Fruit fly (Drosophila melanogaster) whole organism, adult: ENCODE data around the gene LysE.

Source experiments
- CG11617 ChIP-seq: fragments of 200-800 bp; sonication (Bioruptor generic); optimal IDR thresholded peaks from 2 replicates; lab custom pipeline; 2017; ENCODE audit warnings: mild to moderate bottlenecking, missing biosample characterization, missing genetic modification reagents, missing genetic modification characterization
- CG12768 ChIP-seq: fragments of 200-800 bp; sonication (Bioruptor generic); optimal IDR thresholded peaks from 2 replicates; lab custom pipeline; 2017; ENCODE audit warnings: missing biosample characterization, missing genetic modification characterization, mild to moderate bottlenecking, moderate library complexity, missing genetic modification reagents
- CG14711 ChIP-seq: fragments of 200-800 bp; sonication (Bioruptor generic); optimal IDR thresholded peaks from 2 replicates; lab custom pipeline; 2018; ENCODE audit warnings: missing biosample characterization, mild to moderate bottlenecking, missing genetic modification characterization, moderate library complexity
- CG1620 ChIP-seq: fragments of 200-800 bp; sonication (Bioruptor generic); optimal IDR thresholded peaks from 2 replicates; lab custom pipeline; 2016; ENCODE audit warnings: missing biosample characterization, missing genetic modification characterization
- CG33017 ChIP-seq: fragments of 200-800 bp; sonication (Bioruptor generic); optimal IDR thresholded peaks from 2 replicates; lab custom pipeline; 2018; ENCODE audit warnings: missing biosample characterization, mild to moderate bottlenecking, missing genetic modification characterization, moderate library complexity
- CG5204 ChIP-seq: fragments of 200-800 bp; sonication (Bioruptor generic); optimal IDR thresholded peaks from 2 replicates; lab custom pipeline; 2016; ENCODE audit warnings: missing biosample characterization, missing genetic modification characterization
- CG7045 ChIP-seq: fragments of 200-800 bp; sonication (Bioruptor generic); optimal IDR thresholded peaks from 2 replicates; lab custom pipeline; 2017; ENCODE audit warnings: missing biosample characterization, mild to moderate bottlenecking, missing genetic modification characterization
- CG7101 ChIP-seq: fragments of 200-800 bp; sonication (Bioruptor generic); optimal IDR thresholded peaks from 2 replicates; lab custom pipeline; 2018; ENCODE audit warnings: missing biosample characterization, mild to moderate bottlenecking, missing genetic modification characterization, moderate library complexity
- Clk ChIP-seq: fragments of 200-800 bp; sonication (Bioruptor generic); optimal IDR thresholded peaks from 2 replicates; lab custom pipeline; 2017; ENCODE audit warnings: missing biosample characterization, missing genetic modification characterization
- Crg-1 ChIP-seq: fragments of 200-800 bp; sonication (Bioruptor generic); optimal IDR thresholded peaks from 2 replicates; lab custom pipeline; 2016; ENCODE audit warnings: missing biosample characterization, missing genetic modification characterization
- Hr96 ChIP-seq: fragments of 200-800 bp; sonication (Bioruptor generic); optimal IDR thresholded peaks from 2 replicates; lab custom pipeline; 2016; ENCODE audit warnings: missing biosample characterization, missing genetic modification characterization
- Mnt ChIP-seq: fragments of 200-800 bp; sonication (Bioruptor generic); optimal IDR thresholded peaks from 2 replicates; lab custom pipeline; 2016; ENCODE audit warnings: missing biosample characterization, mild to moderate bottlenecking, missing genetic modification characterization
- bab1 ChIP-seq: fragments of 200-800 bp; sonication (Bioruptor generic); optimal IDR thresholded peaks from 3 replicates; lab custom pipeline; 2019; ENCODE audit warnings: missing biosample characterization, mild to moderate bottlenecking, missing genetic modification characterization, moderate library complexity
- cic ChIP-seq: fragments of 200-800 bp; sonication (Bioruptor generic); optimal IDR thresholded peaks from 2 replicates; lab custom pipeline; 2017; ENCODE audit warnings: missing biosample characterization, mild to moderate bottlenecking, missing genetic modification characterization, moderate library complexity
- cnc ChIP-seq, 2 experiments: fragments of >200 bp; optimal IDR thresholded peaks; 2 replicates each; lab custom pipeline; 2017
- kay ChIP-seq: fragments of 200-800 bp; sonication (Bioruptor generic); peaks from one replicate; lab custom pipeline; 2016; ENCODE audit warnings: missing biosample characterization, missing genetic modification characterization, borderline replicate concordance
- ovo ChIP-seq: fragments of 200-800 bp; sonication (Bioruptor generic); optimal IDR thresholded peaks from 2 replicates; lab custom pipeline; 2016; ENCODE audit warnings: missing biosample characterization, missing genetic modification characterization
- pad ChIP-seq: fragments of 200-800 bp; sonication (Bioruptor generic); optimal IDR thresholded peaks from 3 replicates; lab custom pipeline; 2017; ENCODE audit warnings: missing biosample characterization, missing genetic modification characterization, mild to moderate bottlenecking, moderate library complexity, missing genetic modification reagents
- tj ChIP-seq: fragments of 200-800 bp; sonication (Bioruptor generic); optimal IDR thresholded peaks from 3 replicates; lab custom pipeline; 2017; ENCODE audit warnings: missing biosample characterization, mild to moderate bottlenecking, missing genetic modification characterization, moderate library complexity
- toe ChIP-seq: fragments of 200-800 bp; sonication (Bioruptor generic); optimal IDR thresholded peaks from 2 replicates; lab custom pipeline; 2016; ENCODE audit warnings: missing biosample characterization, missing genetic modification characterization

Gene LysE

DNA sequence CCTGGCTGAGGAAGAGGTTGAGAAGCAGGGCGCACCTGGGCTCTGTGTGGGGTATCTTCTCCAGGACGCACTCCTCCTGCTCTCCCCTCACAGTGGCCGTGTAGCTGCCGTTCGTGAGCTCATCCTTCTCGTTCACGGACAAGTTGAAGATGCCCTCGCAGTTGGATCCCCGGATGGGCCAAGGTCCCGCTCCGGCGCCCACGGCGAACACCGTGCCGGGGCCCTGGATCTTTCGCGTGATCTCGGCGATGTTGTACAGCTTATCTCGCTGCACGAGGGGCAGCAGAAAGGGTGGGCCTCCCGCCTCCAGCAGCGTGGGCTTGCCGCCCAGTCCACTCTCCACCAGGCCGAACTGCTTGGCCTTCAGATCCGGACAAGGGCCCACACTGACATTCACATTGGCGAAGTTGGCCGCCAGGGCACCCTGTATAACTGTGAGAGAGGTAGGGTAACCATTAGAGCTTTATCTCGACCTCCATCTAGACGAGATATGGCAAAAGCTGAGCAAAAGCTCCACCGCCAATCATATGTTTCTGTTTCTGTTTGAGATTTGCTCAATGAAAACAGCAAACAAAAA is 8.7 kb upstream of the LysE start:
- no peak for TF ChIP-seq CG11617
- TF ChIP-seq CG33017, result no peak
- no peak for TF ChIP-seq CG12768 (GFP tag; lab: Kevin White, UChicago)
- no peak for TF ChIP-seq tj
- no peak for TF ChIP-seq cnc (optimal IDR thresholded peaks at IDR 0.05; lab: Kevin White, UChicago)
- TF ChIP-seq ovo (GFP tag; lab: Kevin White, UChicago), result no peak
- TF ChIP-seq Clk (GFP tag; lab: Kevin White, UChicago), result no peak
- no peak for TF ChIP-seq CG7045 (GFP tag; lab: Kevin White, UChicago)
- no peak for TF ChIP-seq CG1620 (GFP tag; lab: Kevin White, UChicago)
- TF ChIP-seq Crg-1, result no peak
- no peak for TF ChIP-seq Hr96 (GFP tag; lab: Kevin White, UChicago)
- TF ChIP-seq CG14711 (tag; lab: Kevin White, UChicago), result no peak
- no peak for TF ChIP-seq kay

DNA sequence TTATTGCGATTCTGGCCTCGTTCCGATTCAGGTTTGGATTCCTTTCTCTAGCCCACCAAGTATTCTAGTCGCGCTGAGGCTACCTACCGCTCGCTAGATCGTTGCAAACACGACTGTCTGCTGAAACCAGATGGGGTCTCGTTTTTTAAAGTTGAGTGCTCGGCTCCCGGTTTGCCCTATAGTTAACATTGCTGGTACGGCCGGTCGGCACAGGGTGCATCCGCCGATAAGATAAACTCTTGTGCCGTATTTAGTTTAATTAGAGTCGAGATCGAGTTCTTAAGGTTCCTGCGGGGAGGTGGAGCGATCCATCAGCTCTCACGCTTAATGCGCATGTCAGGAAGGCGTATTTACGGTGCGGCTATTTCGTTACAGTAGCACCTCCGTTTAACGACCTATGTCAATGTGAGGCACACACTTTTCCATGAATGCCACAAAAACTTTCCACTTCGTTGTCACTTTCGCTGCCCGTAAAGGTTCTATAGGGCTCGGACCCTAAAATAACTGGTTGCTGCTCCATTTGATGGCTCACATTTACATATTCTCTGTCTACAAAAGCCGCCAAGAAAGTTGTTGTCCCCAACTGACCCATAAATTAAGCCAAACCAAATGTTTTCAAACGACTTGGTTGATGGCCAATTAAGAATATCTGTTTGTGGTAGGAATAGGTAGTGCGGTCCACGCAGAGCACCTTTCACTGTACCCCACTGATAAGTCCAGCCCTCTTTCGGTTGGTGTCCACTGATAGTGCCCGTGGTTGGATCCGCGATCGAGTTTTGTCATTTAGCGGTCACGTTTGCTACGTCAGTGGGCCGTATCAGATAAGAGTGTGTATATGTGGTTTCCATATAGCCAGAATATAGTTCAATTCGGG is 7.7 kb upstream of the LysE start, which contains the start of gene CG9119:
CG9119 (minus strand) TSS at position 122 of the 874 bp plus-strand sequence.
- TF ChIP-seq cic (GFP tag; lab: Kevin White, UChicago), result peak; percentile 11
- peak; percentile 24 for TF ChIP-seq CG14711 (tag; lab: Kevin White, UChicago)
- TF ChIP-seq ovo (GFP tag; lab: Kevin White, UChicago), result no peak
- TF ChIP-seq pad (GFP tag; lab: Kevin White, UChicago), result peak; percentile 55
- TF ChIP-seq Clk (GFP tag; lab: Kevin White, UChicago), result peak; percentile 78
- no peak for TF ChIP-seq kay
- peak; percentile 79 for TF ChIP-seq CG11617
- TF ChIP-seq Crg-1, result peak; percentile 9
- peak; percentile 85 for TF ChIP-seq CG5204
- TF ChIP-seq Hr96 (GFP tag; lab: Kevin White, UChicago), result peak; percentile 84
- TF ChIP-seq toe (GFP tag; lab: Kevin White, UChicago), result peak; percentile 70
- peak; percentile 44 for TF ChIP-seq tj
- peak; percentile 77 for TF ChIP-seq CG7045 (GFP tag; lab: Kevin White, UChicago)
- peak; percentile 72 for TF ChIP-seq CG33017
- TF ChIP-seq CG12768 (GFP tag; lab: Kevin White, UChicago), result peak; percentile 78
- no peak for TF ChIP-seq bab1
- peak; percentile 63 for TF ChIP-seq CG7101 (tag; lab: Kevin White, UChicago)
- no peak for TF ChIP-seq cnc (optimal IDR thresholded peaks at IDR 0.05; lab: Kevin White, UChicago)
- peak; percentile 22 for TF ChIP-seq Mnt (GFP tag; lab: Kevin White, UChicago)

- TF ChIP-seq ovo (GFP tag; lab: Kevin White, UChicago), result no peak
- TF ChIP-seq bab1, result no peak
- no peak for TF ChIP-seq CG7045 (GFP tag; lab: Kevin White, UChicago)
- no peak for TF ChIP-seq pad (GFP tag; lab: Kevin White, UChicago)
- TF ChIP-seq cnc (optimal IDR thresholded peaks at IDR 0.05; lab: Kevin White, UChicago), result no peak
- no peak for TF ChIP-seq CG12768 (GFP tag; lab: Kevin White, UChicago)
- TF ChIP-seq CG11617, result no peak
- TF ChIP-seq CG14711 (tag; lab: Kevin White, UChicago), result no peak
- no peak for TF ChIP-seq CG1620 (GFP tag; lab: Kevin White, UChicago)
- no peak for TF ChIP-seq Mnt (GFP tag; lab: Kevin White, UChicago)
- TF ChIP-seq Crg-1, result no peak
- no peak for TF ChIP-seq tj
- no peak for TF ChIP-seq Hr96 (GFP tag; lab: Kevin White, UChicago)
- no peak for TF ChIP-seq kay
- TF ChIP-seq Clk (GFP tag; lab: Kevin White, UChicago), result no peak
- no peak for TF ChIP-seq cic (GFP tag; lab: Kevin White, UChicago)
- no peak for TF ChIP-seq CG33017
Observed at dm6 chr3L:1206682-1207421, 5.8 kb upstream of the LysE start, which contains the start of gene LysB. TSS of gene LysB (plus strand) at chr3L:1207371.

DNA sequence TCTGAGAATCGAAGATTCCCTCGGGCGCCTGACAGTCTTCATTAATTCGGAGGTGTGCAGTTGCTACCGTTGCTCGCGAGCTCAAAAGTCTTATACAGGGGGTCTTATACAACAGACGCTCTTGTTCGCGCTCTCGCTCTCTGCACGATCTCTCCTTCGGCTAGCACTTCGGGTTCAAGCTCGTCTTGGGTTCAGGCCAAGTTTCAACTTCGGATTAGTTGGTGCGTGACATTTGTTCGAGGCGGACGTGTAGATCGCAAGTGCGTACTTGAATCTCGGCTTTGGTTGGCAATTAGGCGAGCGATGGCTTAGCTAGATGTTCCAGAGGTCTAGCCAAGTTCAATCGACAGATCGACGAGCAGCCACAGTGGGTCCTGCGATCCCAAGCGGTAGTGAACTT is 4.4 kb upstream of the LysE start:
- TF ChIP-seq tj (no peak), Hr96 (GFP tag; lab: Kevin White, UChicago) (no peak), Crg-1 (no peak), CG33017 (no peak), cic (GFP tag; lab: Kevin White, UChicago) (no peak), kay (no peak), CG14711 (tag; lab: Kevin White, UChicago) (no peak), bab1 (no peak)

dm6 chr3L:1211096-1211495 is 1.5 kb upstream of the LysE start, which contains the start of gene LysD:
TSS of gene LysD (minus strand) at chr3L:1211196.
- TF ChIP-seq tj (no peak), CG7045 (GFP tag; lab: Kevin White, UChicago) (no peak), Clk (GFP tag; lab: Kevin White, UChicago) (no peak), cnc (optimal IDR thresholded peaks at IDR 0.05; lab: Kevin White, UChicago) (no peak), ovo (GFP tag; lab: Kevin White, UChicago) (no peak), CG11617 (no peak), toe (GFP tag; lab: Kevin White, UChicago) (no peak), CG33017 (no peak), Hr96 (GFP tag; lab: Kevin White, UChicago) (no peak), CG7101 (tag; lab: Kevin White, UChicago) (no peak), CG1620 (GFP tag; lab: Kevin White, UChicago) (no peak)
